Worm (Caenorhabditis elegans) whole organism, L3 larva: Measurements from ENCODE around the gene F14D2.11.

Experiments
- R02D3.7 ChIP-seq: fragments of 150-350 bp; optimal IDR thresholded peaks from 2 replicates; lab custom pipeline; 2014; ENCODE audit warnings: missing biosample characterization, missing genetic modification characterization
- ZK546.5 ChIP-seq: sonication (generic microtip); optimal IDR thresholded peaks from 2 replicates; lab custom pipeline; 2017; ENCODE audit warnings: missing biosample characterization, missing genetic modification characterization
- ceh-28 ChIP-seq: fragments of 150-350 bp; optimal IDR thresholded peaks from 2 replicates; lab custom pipeline; 2014; ENCODE audit warnings: missing biosample characterization, missing genetic modification reagents, missing genetic modification characterization
- ceh-82 ChIP-seq: fragments of 150-350 bp; optimal IDR thresholded peaks from 2 replicates; lab custom pipeline; 2014; ENCODE audit warnings: missing biosample characterization, missing genetic modification characterization
- ceh-9 ChIP-seq: sonication (generic microtip); optimal IDR thresholded peaks from 2 replicates; lab custom pipeline; 2018; ENCODE audit warnings: missing biosample characterization, missing genetic modification characterization
- daf-12 ChIP-seq: fragments of 150-350 bp; optimal IDR thresholded peaks from 2 replicates; lab custom pipeline; 2014; ENCODE audit warnings: missing biosample characterization, missing genetic modification reagents, missing genetic modification characterization
- egl-27 ChIP-seq: sonication (generic microtip); optimal IDR thresholded peaks from 4 replicates; lab custom pipeline; 2017; ENCODE audit warnings: missing biosample characterization, missing genetic modification reagents, missing genetic modification characterization
- egl-5 ChIP-seq: fragments of 150-350 bp; optimal IDR thresholded peaks from 2 replicates; lab custom pipeline; 2017; ENCODE audit warnings: missing biosample characterization, missing genetic modification reagents, missing genetic modification characterization, inconsistent platforms
- elt-1 ChIP-seq: fragments of 150-350 bp; optimal IDR thresholded peaks from 2 replicates; lab custom pipeline; 2014; ENCODE audit warnings: missing biosample characterization, missing genetic modification characterization
- elt-2 ChIP-seq: sonication (generic microtip); optimal IDR thresholded peaks from 2 replicates; lab custom pipeline; 2016; ENCODE audit warnings: missing genetic modification reagents, mild to moderate bottlenecking, missing genetic modification characterization, missing compliant biosample characterization
- elt-3 ChIP-seq, 3 experiments: fragments of 150-350 bp in 1 of 3; sonication (generic microtip) in 2 of 3; optimal IDR thresholded peaks; 2 replicates in 2 of 3; 4 replicates in 1 of 3; lab custom pipeline; 2014 to 2017; ENCODE audit warnings: missing biosample characterization in 3 of 3, missing genetic modification characterization in 3 of 3
- fkh-10 ChIP-seq: sonication (generic microtip); optimal IDR thresholded peaks from 2 replicates; lab custom pipeline; 2017; ENCODE audit warnings: missing biosample characterization, missing genetic modification reagents, missing genetic modification characterization
- fkh-2 ChIP-seq: fragments of 150-350 bp; optimal IDR thresholded peaks from 2 replicates; lab custom pipeline; 2014; ENCODE audit warnings: missing biosample characterization, missing genetic modification reagents, missing genetic modification characterization
- hmg-11 ChIP-seq: sonication (generic microtip); optimal IDR thresholded peaks from 2 replicates; lab custom pipeline; 2016; ENCODE audit warnings: missing genetic modification characterization, missing compliant biosample characterization
- jun-1 ChIP-seq: fragments of 150-350 bp; optimal IDR thresholded peaks from 2 replicates; lab custom pipeline; 2014; ENCODE audit warnings: missing biosample characterization, missing genetic modification reagents, missing genetic modification characterization
- lsy-12 ChIP-seq: sonication (generic microtip); optimal IDR thresholded peaks from 2 replicates; lab custom pipeline; 2016; ENCODE audit warnings: mild to moderate bottlenecking, missing genetic modification characterization, missing compliant biosample characterization
- mdl-1 ChIP-seq: fragments of 150-350 bp; optimal IDR thresholded peaks from 2 replicates; lab custom pipeline; 2014; ENCODE audit warnings: missing biosample characterization, missing genetic modification characterization
- nfya-1 ChIP-seq: sonication (generic microtip); optimal IDR thresholded peaks from 2 replicates; lab custom pipeline; 2017; ENCODE audit warnings: missing genetic modification characterization, mild to moderate bottlenecking, missing compliant biosample characterization, antibody characterized with exemption, moderate library complexity; ENCODE audit not compliant: insufficient read depth
- nhr-11 ChIP-seq: fragments of 150-350 bp; optimal IDR thresholded peaks from 2 replicates; lab custom pipeline; 2014; ENCODE audit warnings: missing biosample characterization, missing genetic modification characterization
- nhr-23 ChIP-seq: fragments of 150-350 bp; optimal IDR thresholded peaks from 2 replicates; lab custom pipeline; 2014; ENCODE audit warnings: missing biosample characterization, missing genetic modification reagents, missing genetic modification characterization
- nhr-25 ChIP-seq: sonication (generic microtip); optimal IDR thresholded peaks from 2 replicates; lab custom pipeline; 2017; ENCODE audit warnings: missing biosample characterization, missing genetic modification characterization
- nhr-28 ChIP-seq: fragments of 150-350 bp; optimal IDR thresholded peaks from 2 replicates; lab custom pipeline; 2014; ENCODE audit warnings: missing biosample characterization, missing genetic modification characterization
- nhr-43 ChIP-seq: sonication (generic microtip); optimal IDR thresholded peaks from 2 replicates; lab custom pipeline; 2016; ENCODE audit warnings: mild to moderate bottlenecking, missing genetic modification characterization, missing compliant biosample characterization; ENCODE audit not compliant: poor library complexity, severe bottlenecking
- nhr-67 ChIP-seq: fragments of 150-350 bp; optimal IDR thresholded peaks from 2 replicates; lab custom pipeline; 2014; ENCODE audit warnings: missing biosample characterization, missing genetic modification characterization
- nhr-76 ChIP-seq: fragments of 150-350 bp; sonication (generic microtip); optimal IDR thresholded peaks from 5 replicates; lab custom pipeline; 2014; ENCODE audit warnings: missing biosample characterization, missing genetic modification characterization
- nhr-77 ChIP-seq: fragments of 150-350 bp; optimal IDR thresholded peaks from 2 replicates; lab custom pipeline; 2014; ENCODE audit warnings: missing biosample characterization, missing genetic modification characterization
- pha-4 ChIP-seq: fragments of 150-350 bp; optimal IDR thresholded peaks from 2 replicates; lab custom pipeline; 2014; ENCODE audit warnings: missing biosample characterization, missing genetic modification reagents, missing genetic modification characterization
- pqm-1 ChIP-seq: fragments of 150-350 bp; optimal IDR thresholded peaks from 2 replicates; lab custom pipeline; 2017; ENCODE audit warnings: missing biosample characterization, missing genetic modification characterization, inconsistent platforms
- sea-2 ChIP-seq: fragments of 150-350 bp; sonication (generic microtip); optimal IDR thresholded peaks from 4 replicates; lab custom pipeline; 2014; ENCODE audit warnings: missing biosample characterization, missing genetic modification reagents, missing genetic modification characterization
- tbx-2 ChIP-seq: sonication (generic microtip); optimal IDR thresholded peaks from 2 replicates; lab custom pipeline; 2016; ENCODE audit warnings: mild to moderate bottlenecking, missing genetic modification characterization, missing compliant biosample characterization
- unc-39 ChIP-seq: sonication (generic microtip); optimal IDR thresholded peaks from 4 replicates; lab custom pipeline; 2017; ENCODE audit warnings: missing biosample characterization, missing genetic modification characterization
- unc-62 ChIP-seq: fragments of 150-350 bp; sonication (generic microtip); optimal IDR thresholded peaks from 4 replicates; lab custom pipeline; 2014; ENCODE audit warnings: missing biosample characterization, missing genetic modification reagents, missing genetic modification characterization
- zag-1 ChIP-seq: fragments of 150-350 bp; optimal IDR thresholded peaks from 2 replicates; lab custom pipeline; 2014; ENCODE audit warnings: missing biosample characterization, missing genetic modification characterization

Gene F14D2.11

ce11 chrII:3343714-3344113 is 1.8 kb upstream of the F14D2.11 start, which contains the start of gene F14D2.15:
TSS of gene F14D2.15 (minus strand) at chrII:3343814.
- TF ChIP-seq elt-2 (tag; lab: Kevin White, UChicago) (no peak), nhr-28 (no peak), pha-4 (tag; lab: Kevin White, UChicago) (no peak), sea-2 (no peak), R02D3.7 (no peak), daf-12 (tag; lab: Kevin White, UChicago) (no peak), egl-27 (tag; lab: Kevin White, UChicago) (no peak), elt-1 (tag; lab: Kevin White, UChicago) (no peak), nhr-25 (tag; lab: Kevin White, UChicago) (no peak), tbx-2 (tag; lab: Kevin White, UChicago) (no peak), jun-1 (tag; lab: Kevin White, UChicago) (no peak), ceh-82 (no peak), zag-1 (tag; lab: Kevin White, UChicago) (no peak), mdl-1 (tag; lab: Kevin White, UChicago) (no peak), ZK546.5 (tag; lab: Kevin White, UChicago) (no peak), unc-62 (GFP tag; lab: Kevin White, UChicago) (no peak), nhr-43 (no peak), nhr-23 (tag; lab: Kevin White, UChicago) (no peak), nhr-77 (tag; lab: Kevin White, UChicago) (no peak), ceh-28 (no peak)

- no peak for TF ChIP-seq fkh-2 (tag; lab: Kevin White, UChicago)
Observed at ce11 chrII:3340818-3341217, 1.1 kb downstream of the F14D2.11 start.

DNA sequence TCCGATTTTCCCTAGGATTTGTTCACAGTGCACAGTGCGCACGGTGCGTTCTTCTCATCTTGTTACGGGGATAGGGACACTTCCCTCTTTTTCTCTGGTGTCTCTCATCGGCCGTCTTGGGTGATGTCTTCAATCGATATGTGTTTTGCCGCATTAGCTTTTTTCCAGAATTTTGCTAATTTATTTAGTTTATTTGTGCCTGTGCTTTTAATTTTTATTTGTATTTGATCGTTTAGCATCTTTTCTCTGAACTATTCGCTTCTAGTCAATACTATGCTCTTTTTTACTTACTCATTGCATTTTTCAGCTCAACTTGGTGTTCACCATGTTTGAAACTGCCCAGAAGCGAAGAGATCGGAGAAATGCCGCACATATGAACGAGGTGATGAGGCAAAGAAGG is 1.6 kb downstream of the F14D2.11 start, which contains the start of gene F14D2.5:
Gene F14D2.5 (plus strand): TSS at position 301 of the 400 bp plus-strand sequence.
- TF ChIP-seq ceh-82 = no peak
- no peak for TF ChIP-seq nhr-77 (tag; lab: Kevin White, UChicago)
- no peak for TF ChIP-seq fkh-10

DNA sequence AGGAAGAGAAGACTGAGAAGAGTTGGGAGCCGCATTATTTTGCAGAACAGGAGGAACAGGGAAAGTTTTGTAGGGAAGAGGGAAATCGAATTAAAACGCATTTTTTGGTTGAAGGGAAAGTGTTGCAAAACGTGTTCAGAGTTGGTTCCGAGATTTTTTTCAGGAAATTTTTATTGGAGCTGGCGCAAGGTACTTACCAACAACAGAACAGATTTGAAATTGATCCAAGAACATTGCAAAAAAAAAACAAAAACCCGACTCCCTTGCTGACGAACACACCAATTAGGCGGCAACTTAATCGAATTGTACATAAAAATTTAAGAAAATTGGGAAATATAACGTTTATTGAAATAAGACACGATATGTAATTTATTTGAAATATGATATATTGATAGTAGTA is 3.3 kb downstream of the F14D2.11 start, which contains the start of gene F14D2.7:
Gene F14D2.7 (minus strand): TSS at position 101 of the 400 bp plus-strand sequence.
- TF ChIP-seq pha-4 (tag; lab: Kevin White, UChicago) (no peak), fkh-2 (tag; lab: Kevin White, UChicago) (no peak), lsy-12 (tag; lab: Kevin White, UChicago) (no peak), nhr-76 (tag; lab: Kevin White, UChicago) (no peak), elt-2 (tag; lab: Kevin White, UChicago) (no peak), nhr-43 (no peak), nhr-67 (no peak), egl-5 (tag; lab: Kevin White, UChicago) (no peak), nhr-11 (no peak)
- TF ChIP-seq, all 47 proteins: peak for 0

DNA sequence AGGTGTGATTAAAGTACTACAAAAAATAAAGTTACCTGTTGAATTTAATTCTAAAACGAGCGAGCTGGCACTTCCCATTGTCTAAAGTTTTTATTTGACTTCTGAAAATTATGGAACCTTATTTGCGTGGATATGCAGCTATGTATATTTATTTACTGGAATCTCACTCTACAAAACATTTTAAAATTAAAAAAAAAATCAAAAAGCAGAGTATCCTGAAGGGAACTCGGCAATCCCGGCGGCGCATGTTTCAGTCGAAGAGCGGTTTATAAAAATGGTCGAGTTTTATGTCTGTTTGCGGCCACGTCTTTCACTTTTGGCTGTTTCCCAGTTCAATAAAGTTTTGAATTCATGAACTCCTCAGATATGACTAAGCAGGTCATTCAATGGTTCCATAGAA is 4.8 kb downstream of the F14D2.11 start, which contains the start of gene F14D2.19:
Gene F14D2.19 (minus strand): TSS at position 101 of the 400 bp plus-strand sequence.
- no peak for TF ChIP-seq elt-3 (tag; optimal IDR thresholded peaks at IDR 0.05; lab: Kevin White, UChicago)
- no peak for TF ChIP-seq hmg-11 (tag; lab: Kevin White, UChicago)
- no peak for TF ChIP-seq nhr-67
- TF ChIP-seq tbx-2 (tag; lab: Kevin White, UChicago) = no peak

DNA sequence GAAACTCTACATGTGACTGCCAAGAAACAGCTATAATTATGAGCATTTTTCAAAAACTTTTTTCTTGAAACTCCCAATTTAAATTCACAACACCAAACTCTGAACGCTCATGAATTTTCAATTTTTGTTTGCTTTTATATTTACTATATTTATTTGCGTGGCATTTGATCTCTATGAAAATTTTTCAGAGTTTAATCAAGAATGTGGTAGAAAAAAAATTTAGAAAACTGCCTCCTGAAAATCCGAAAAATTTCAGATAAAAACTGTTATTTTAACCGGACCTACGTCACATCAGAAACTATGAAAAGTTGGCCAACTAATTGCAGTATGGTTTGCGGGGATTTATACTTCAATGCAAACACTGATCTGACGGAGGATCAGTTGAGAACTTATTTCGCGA is 9.8 kb downstream of the F14D2.11 start, which contains the start of gene irld-27:
Gene irld-27 (plus strand): TSS at position 301 of the 400 bp plus-strand sequence.
- no peak for TF ChIP-seq daf-12 (tag; lab: Kevin White, UChicago)
- no peak for TF ChIP-seq pha-4 (tag; lab: Kevin White, UChicago)
- TF ChIP-seq unc-39 (tag; lab: Kevin White, UChicago) = no peak
- TF ChIP-seq ceh-9 (tag; lab: Kevin White, UChicago) = no peak
- no peak for TF ChIP-seq elt-3 (tag; optimal IDR thresholded peaks at IDR 0.05; lab: Kevin White, UChicago)
- TF ChIP-seq elt-2 (tag; lab: Kevin White, UChicago) = no peak
- no peak for TF ChIP-seq pqm-1 (tag; lab: Kevin White, UChicago)
- no peak for TF ChIP-seq fkh-10
- TF ChIP-seq ceh-28 = no peak
- TF ChIP-seq nhr-77 (tag; lab: Kevin White, UChicago) = no peak
- TF ChIP-seq nfya-1 (tag; lab: Kevin White, UChicago) = no peak
- TF ChIP-seq tbx-2 (tag; lab: Kevin White, UChicago) = no peak
- TF ChIP-seq, all 47 proteins: peak for 0
